Fruit fly (Drosophila melanogaster): ENCODE data around the gene CG12182.

CG12182 gene

DNA sequence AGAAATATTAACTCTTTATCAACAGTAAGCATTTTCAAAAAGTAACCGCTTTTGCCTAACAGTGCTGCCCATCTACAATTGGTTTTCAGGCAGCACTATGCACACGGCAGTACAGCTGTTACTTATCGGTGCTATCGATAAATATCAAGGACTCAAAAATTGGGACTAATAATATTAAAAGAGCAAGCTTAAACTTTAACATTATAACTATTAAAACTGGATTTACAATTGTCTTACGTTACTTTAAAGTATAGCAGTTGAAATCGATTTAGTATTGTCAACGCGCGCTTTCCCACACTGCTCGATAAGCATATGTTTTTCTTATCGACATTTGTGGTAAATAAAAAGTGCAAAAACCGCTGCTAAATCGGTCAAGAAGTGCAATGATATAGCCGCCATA, 32.0 kb upstream of the CG12182 start, which contains the start of the genes CG42245 and MEP-1 (continued):
- TF ChIP-seq vri (GFP tag; optimal IDR thresholded peaks at IDR 0.05): peak; percentile 67
- TF ChIP-seq OdsH (GFP tag; optimal IDR thresholded peaks at IDR 0.05): peak; percentile 61
- no peak for TF ChIP-seq CG6163 (GFP tag; IDR thresholded peaks at IDR 0.05)
- TF ChIP-seq fd59A (GFP tag; optimal IDR thresholded peaks at IDR 0.05): no peak
- peak; percentile 57 for TF ChIP-seq Sox14 (GFP tag; optimal IDR thresholded peaks at IDR 0.05)
- TF ChIP-seq Lpt (GFP tag; optimal IDR thresholded peaks at IDR 0.05): no peak
- TF ChIP-seq CG7368 (GFP tag; optimal IDR thresholded peaks at IDR 0.05): peak; percentile 34
- TF ChIP-seq Met (GFP tag; optimal IDR thresholded peaks at IDR 0.05): peak; percentile 70
- peak; percentile 48 for TF ChIP-seq lz (GFP tag; optimal IDR thresholded peaks at IDR 0.05)
- TF ChIP-seq acj6 (GFP tag; optimal IDR thresholded peaks at IDR 0.05): peak; percentile 52
- TF ChIP-seq eg (GFP tag; IDR thresholded peaks at IDR 0.05): peak; percentile 40; the same call in 1 of the 3 replicates
- no peak for TF ChIP-seq CG1621 (tag; optimal IDR thresholded peaks at IDR 0.05)
- TF ChIP-seq esn (GFP tag; optimal IDR thresholded peaks at IDR 0.05): peak; percentile 65
- peak; percentile 62 for TF ChIP-seq pdm3 (GFP tag; optimal IDR thresholded peaks at IDR 0.05)
- no peak for TF ChIP-seq CG9139 (GFP tag; optimal IDR thresholded peaks at IDR 0.05)
- no peak for TF ChIP-seq Hr38 (GFP tag; optimal IDR thresholded peaks at IDR 0.05)
- TF ChIP-seq cyc (GFP tag; optimal IDR thresholded peaks at IDR 0.05): peak; percentile 61
- no peak for TF ChIP-seq CG4318 (GFP tag; optimal IDR thresholded peaks at IDR 0.05)

DNA sequence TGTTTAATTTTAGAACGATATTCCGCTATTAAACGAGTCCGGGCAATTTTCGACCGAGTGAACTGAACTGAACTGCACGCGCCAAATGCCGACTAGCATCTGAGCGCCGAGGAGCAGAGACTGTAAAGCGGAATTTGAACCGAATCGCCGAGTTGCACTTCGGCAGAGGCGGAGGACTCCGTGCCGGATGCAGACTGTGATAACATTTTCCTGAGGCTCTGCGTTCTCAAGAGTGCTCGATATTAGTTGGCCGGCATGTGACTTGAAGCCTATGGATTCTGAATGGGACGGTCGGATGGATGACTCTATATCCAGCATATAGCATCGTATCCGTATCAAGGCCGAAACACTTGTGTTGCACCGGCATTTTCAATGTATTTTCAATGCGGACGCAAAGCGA, 30.6 kb upstream of the CG12182 start, which contains the start of gene Pxn:
Gene Pxn, minus strand, starts transcription at position 101 of the 400 bp plus-strand sequence.
- TF ChIP-seq Eip93F (GFP tag; optimal IDR thresholded peaks at IDR 0.05) (no peak), Eip78C (GFP tag) (peak; percentile 5)

DNA sequence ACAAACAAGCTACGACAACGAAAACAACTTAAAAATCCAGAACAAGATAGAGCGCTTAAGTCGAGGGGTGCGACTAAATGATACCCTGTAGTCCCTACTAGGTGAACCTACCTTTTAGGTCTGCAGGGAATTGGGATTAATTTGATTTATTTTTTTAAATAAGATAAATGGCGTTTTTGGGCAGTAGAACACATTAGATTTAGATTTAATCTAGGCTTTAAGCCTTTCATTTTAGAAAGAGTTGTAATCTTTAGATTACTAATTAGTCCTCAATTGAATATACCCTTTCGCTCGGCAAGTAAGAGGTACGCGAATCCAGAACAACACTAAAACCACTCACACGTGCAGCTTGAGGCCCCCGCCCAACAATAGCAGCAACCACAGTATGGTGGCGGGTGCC, 14.8 kb upstream of the CG12182 start:
- TF ChIP-seq dac (GFP tag; optimal IDR thresholded peaks at IDR 0.05): no peak
- no peak for TF ChIP-seq achi (GFP tag; optimal IDR thresholded peaks at IDR 0.05)
- TF ChIP-seq CG6854 (GFP tag; optimal IDR thresholded peaks at IDR 0.05): no peak
- TF ChIP-seq eg (GFP tag; IDR thresholded peaks at IDR 0.05): no peak
- peak; percentile 38 for TF ChIP-seq CG32006 (GFP tag; optimal IDR thresholded peaks at IDR 0.05)
- TF ChIP-seq Hr38 (GFP tag; optimal IDR thresholded peaks at IDR 0.05): no peak
- no peak for TF ChIP-seq Ets21C (GFP tag; optimal IDR thresholded peaks at IDR 0.05)
- no peak for TF ChIP-seq Eip93F (GFP tag; optimal IDR thresholded peaks at IDR 0.05)
- TF ChIP-seq Blimp-1 (GFP tag; optimal IDR thresholded peaks at IDR 0.05): no peak
- TF ChIP-seq CG31627 (GFP tag; optimal IDR thresholded peaks at IDR 0.05): peak; percentile 5
- no peak for TF ChIP-seq Met (GFP tag; optimal IDR thresholded peaks at IDR 0.05)
- TF ChIP-seq CG6808 (GFP tag; optimal IDR thresholded peaks at IDR 0.05): peak; percentile 14
- no peak for TF ChIP-seq CG11294 (GFP tag; IDR thresholded peaks at IDR 0.05)
- peak; percentile 59 for TF ChIP-seq svp (GFP tag)
- TF ChIP-seq CG8632 (GFP tag; optimal IDR thresholded peaks at IDR 0.05): no peak
- no peak for TF ChIP-seq cyc (GFP tag; optimal IDR thresholded peaks at IDR 0.05)
- TF ChIP-seq CG3919 (GFP tag; optimal IDR thresholded peaks at IDR 0.05): no peak
- TF ChIP-seq Hr39 (GFP tag; optimal IDR thresholded peaks at IDR 0.05): no peak
- peak; percentile 13 for TF ChIP-seq CG4318 (GFP tag; optimal IDR thresholded peaks at IDR 0.05)
- TF ChIP-seq Lpt (GFP tag; optimal IDR thresholded peaks at IDR 0.05): no peak
- no peak for TF ChIP-seq vri (GFP tag; optimal IDR thresholded peaks at IDR 0.05)
- no peak for TF ChIP-seq salr (GFP tag; optimal IDR thresholded peaks at IDR 0.05)
- TF ChIP-seq Smox (GFP tag; optimal IDR thresholded peaks at IDR 0.05): no peak
- no peak for TF ChIP-seq fd85E (GFP tag; optimal IDR thresholded peaks at IDR 0.05)
- no peak for TF ChIP-seq Sox102F (GFP tag; optimal IDR thresholded peaks at IDR 0.05)
- TF ChIP-seq CG10669 (GFP tag; optimal IDR thresholded peaks at IDR 0.05): peak; percentile 14
- no peak for TF ChIP-seq Sox15 (GFP tag; optimal IDR thresholded peaks at IDR 0.05)
- TF ChIP-seq Gug (GFP tag; IDR thresholded peaks at IDR 0.05): no peak
- no peak for TF ChIP-seq ss (GFP tag; optimal IDR thresholded peaks at IDR 0.05)
- no peak for TF ChIP-seq CG8119 (GFP tag; IDR thresholded peaks at IDR 0.05)
- no peak for TF ChIP-seq acj6 (GFP tag; optimal IDR thresholded peaks at IDR 0.05)
- no peak for TF ChIP-seq Sox14 (GFP tag; optimal IDR thresholded peaks at IDR 0.05)
- TF ChIP-seq Ets96B (tag; optimal IDR thresholded peaks at IDR 0.05): peak; percentile 36
- no peak for TF ChIP-seq dsx (GFP tag; optimal IDR thresholded peaks at IDR 0.05; ENCODE audit: poor library complexity, severe bottlenecking)
- no peak for TF ChIP-seq CG7368 (GFP tag; optimal IDR thresholded peaks at IDR 0.05)
- TF ChIP-seq Hr4 (GFP tag; optimal IDR thresholded peaks at IDR 0.05): peak; percentile 4
- no peak for TF ChIP-seq spab (GFP tag; optimal IDR thresholded peaks at IDR 0.05)
- TF ChIP-seq CG3032 (tag; optimal IDR thresholded peaks at IDR 0.05): peak; percentile 27
- TF ChIP-seq CG1621 (tag; optimal IDR thresholded peaks at IDR 0.05): no peak

Measured in whole organism, prepupa.